Worm (Caenorhabditis elegans) whole organism, midembryonic: ENCODE measurements around the gene str-199.

Experiments
- cog-1 ChIP-seq: sonication (generic microtip); optimal IDR thresholded peaks from 2 replicates; lab custom pipeline; 2016; ENCODE audit warnings: missing genetic modification characterization, missing compliant biosample characterization
- flt-1 ChIP-seq: fragments of 200-800 bp; sonication (Bioruptor generic); IDR thresholded peaks from 2 replicates; pipeline ENCODE4 v1.3.6; 2022; ENCODE audit warnings: missing genetic modification characterization, missing compliant biosample characterization
- klf-2 ChIP-seq: fragments of 200-800 bp; sonication (Bioruptor generic); conservative IDR thresholded peaks from 2 replicates; pipeline ENCODE4 v1.3.6; 2022; ENCODE audit warnings: missing genetic modification reagents, missing genetic modification characterization, missing compliant biosample characterization

DNA sequence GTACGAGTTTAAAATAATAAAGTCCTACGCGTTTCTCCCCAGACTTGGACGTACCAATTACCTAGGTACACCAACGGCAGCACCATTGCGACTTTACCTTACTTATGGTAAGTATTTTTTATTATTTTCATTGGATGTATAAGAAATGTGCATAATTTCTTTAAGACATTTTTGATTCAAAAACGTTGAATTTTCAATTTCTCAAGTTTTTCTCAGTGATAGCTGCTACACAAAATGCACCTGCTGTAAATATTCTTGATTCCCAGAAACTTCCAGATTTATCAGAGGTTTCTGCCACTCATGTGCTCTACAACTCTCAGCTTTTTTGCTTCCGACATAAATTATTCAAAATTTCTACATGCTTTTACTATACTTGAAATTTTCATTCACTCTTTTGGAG lies 8.3 kb downstream of the str-199 start, which contains the start of gene srh-159:
- TF ChIP-seq klf-2 (GFP tag; lab: Robert Waterston, UW) (no peak), cog-1 (tag; lab: Kevin White, UChicago) (no peak), flt-1 (GFP tag; lab: Robert Waterston, UW) (no peak)
